Worm (Caenorhabditis elegans) whole organism, L1 larva: ENCODE data around the gene C34C12.7.
A peak's percentile ranks its signal among the peaks of the same experiment; 100 is the strongest.

ENCODE experiments used
- C16A3.4 ChIP-seq: fragments of 150-350 bp; optimal IDR thresholded peaks from 2 replicates; lab custom pipeline; 2014; ENCODE audit warnings: missing biosample characterization, missing genetic modification characterization
- aha-1 ChIP-seq: fragments of 150-350 bp; optimal IDR thresholded peaks from 2 replicates; lab custom pipeline; 2014; ENCODE audit warnings: missing biosample characterization, missing genetic modification characterization
- aly-2 ChIP-seq: fragments of 150-350 bp; optimal IDR thresholded peaks from 2 replicates; lab custom pipeline; 2014; ENCODE audit warnings: missing biosample characterization, missing genetic modification characterization
- ama-1 ChIP-seq: fragments of 150-350 bp; optimal IDR thresholded peaks from 2 replicates; lab custom pipeline; 2014
- ceh-63 ChIP-seq: fragments of 200-800 bp; sonication (Bioruptor generic); optimal IDR thresholded peaks from 2 replicates; lab custom pipeline; 2018; ENCODE audit warnings: mild to moderate bottlenecking, missing genetic modification characterization, missing compliant biosample characterization
- ceh-82 ChIP-seq, 3 experiments: fragments of 150-350 bp in 1 of 3; sonication (generic microtip) in 2 of 3; optimal IDR thresholded peaks; 2 replicates each; lab custom pipeline; 2014 to 2017; ENCODE audit warnings: missing biosample characterization in 3 of 3, missing genetic modification characterization in 3 of 3
- ceh-88 ChIP-seq: fragments of 200-800 bp; sonication (Bioruptor generic); IDR thresholded peaks from 2 replicates; pipeline ENCODE4 v1.3.6; 2022; ENCODE audit warnings: missing genetic modification characterization, missing compliant biosample characterization
- ceh-90 ChIP-seq: sonication (generic microtip); optimal IDR thresholded peaks from 2 replicates; lab custom pipeline; 2016; ENCODE audit warnings: missing genetic modification characterization, missing compliant biosample characterization
- ces-1 ChIP-seq: fragments of 150-350 bp; optimal IDR thresholded peaks from 2 replicates; lab custom pipeline; 2014; ENCODE audit warnings: missing biosample characterization, missing genetic modification reagents, missing genetic modification characterization
- dpl-1 ChIP-seq, 3 experiments: fragments of 150-350 bp in 2 of 3; sonication (generic microtip) in 1 of 3; optimal IDR thresholded peaks; 2 replicates each; lab custom pipeline; 2014 to 2017; ENCODE audit warnings: missing biosample characterization in 3 of 3, missing genetic modification characterization in 3 of 3, missing genetic modification reagents in 3 of 3
- dsc-1 ChIP-seq: sonication (generic microtip); optimal IDR thresholded peaks from 2 replicates; lab custom pipeline; 2016; ENCODE audit warnings: mild to moderate bottlenecking, missing genetic modification characterization, missing compliant biosample characterization
- efl-1 ChIP-seq, 4 experiments: fragments of 150-350 bp; optimal IDR thresholded peaks in 3 of 4; peaks in 1 of 4; 1 replicate in 1 of 4; 2 replicates in 3 of 4; lab custom pipeline; 2014; ENCODE audit warnings: missing biosample characterization in 2 of 4, missing genetic modification characterization in 2 of 4, missing genetic modification reagents in 2 of 4
- efl-3 ChIP-seq: fragments of 200-800 bp; sonication (Bioruptor generic); optimal IDR thresholded peaks from 2 replicates; lab custom pipeline; 2018; ENCODE audit warnings: mild to moderate bottlenecking, missing genetic modification characterization, missing compliant biosample characterization
- egl-13 ChIP-seq: sonication (generic microtip); optimal IDR thresholded peaks from 2 replicates; lab custom pipeline; 2016; ENCODE audit warnings: missing genotype, missing genetic modification reagents, missing genetic modification characterization, missing compliant biosample characterization
- elt-2 ChIP-seq: sonication (generic microtip); optimal IDR thresholded peaks from 2 replicates; lab custom pipeline; 2016; ENCODE audit warnings: missing genetic modification characterization, mild to moderate bottlenecking, inconsistent platforms, missing compliant biosample characterization, missing genetic modification reagents
- elt-3 ChIP-seq, 6 experiments: fragments of 150-350 bp in 1 of 6; sonication (generic microtip); optimal IDR thresholded peaks; 2 replicates each; lab custom pipeline; 2017 to 2018; ENCODE audit warnings: missing biosample characterization in 6 of 6, missing genetic modification characterization in 6 of 6, inconsistent platforms in 1 of 6
- fkh-10 ChIP-seq: sonication (generic microtip); optimal IDR thresholded peaks from 2 replicates; lab custom pipeline; 2017; ENCODE audit warnings: missing biosample characterization, missing genetic modification reagents, missing genetic modification characterization
- fkh-4 ChIP-seq: sonication (generic microtip); optimal IDR thresholded peaks from 2 replicates; lab custom pipeline; 2016; ENCODE audit warnings: missing compliant biosample characterization, missing genetic modification characterization, borderline replicate concordance
- fkh-8 ChIP-seq: sonication (generic microtip); optimal IDR thresholded peaks from 2 replicates; lab custom pipeline; 2016; ENCODE audit warnings: mild to moderate bottlenecking, missing genetic modification characterization, missing compliant biosample characterization
- hlh-17 ChIP-seq: fragments of 200-800 bp; sonication (Bioruptor generic); optimal IDR thresholded peaks from 2 replicates; lab custom pipeline; 2018; ENCODE audit warnings: missing genetic modification characterization, mild to moderate bottlenecking, missing compliant biosample characterization, moderate library complexity, borderline replicate concordance
- hpl-2 ChIP-seq: fragments of 150-350 bp; optimal IDR thresholded peaks from 2 replicates; lab custom pipeline; 2014; ENCODE audit warnings: missing biosample characterization, missing genetic modification reagents, missing genetic modification characterization
- jun-1 ChIP-seq: fragments of 150-350 bp; optimal IDR thresholded peaks from 2 replicates; lab custom pipeline; 2014; ENCODE audit warnings: missing biosample characterization, missing genetic modification reagents, missing genetic modification characterization
- lin-13 ChIP-seq: fragments of 150-350 bp; optimal IDR thresholded peaks from 2 replicates; lab custom pipeline; 2014; ENCODE audit warnings: missing biosample characterization, missing genetic modification reagents, missing genetic modification characterization
- lin-14 ChIP-seq: fragments of 200-800 bp; sonication (Bioruptor generic); optimal IDR thresholded peaks from 2 replicates; lab custom pipeline; 2018; ENCODE audit warnings: mild to moderate bottlenecking, missing genetic modification characterization, moderate library complexity, missing compliant biosample characterization
- lin-15B ChIP-seq: fragments of 150-350 bp; sonication (generic microtip); optimal IDR thresholded peaks from 3 replicates; lab custom pipeline; 2014; ENCODE audit warnings: missing biosample characterization, missing genetic modification characterization
- lin-35 ChIP-seq, 2 experiments: fragments of 150-350 bp; optimal IDR thresholded peaks; 2 replicates each; lab custom pipeline; 2014; ENCODE audit warnings: missing biosample characterization in 2 of 2, missing genetic modification characterization in 2 of 2, missing genetic modification reagents in 2 of 2
- mdl-1 ChIP-seq, 2 experiments: fragments of 150-350 bp; optimal IDR thresholded peaks; 2 replicates each; lab custom pipeline; 2014 to 2017; ENCODE audit warnings: missing biosample characterization in 2 of 2, missing genetic modification characterization in 2 of 2, inconsistent platforms in 1 of 2
- nhr-11 ChIP-seq: fragments of 150-350 bp; optimal IDR thresholded peaks from 2 replicates; lab custom pipeline; 2014; ENCODE audit warnings: missing biosample characterization, missing genetic modification characterization
- nhr-19 ChIP-seq: fragments of 200-800 bp; sonication (Bioruptor generic); conservative IDR thresholded peaks from 2 replicates; pipeline ENCODE4 v1.3.6; 2022; ENCODE audit warnings: missing genetic modification characterization, missing compliant biosample characterization
- nhr-28 ChIP-seq: fragments of 150-350 bp; optimal IDR thresholded peaks from 2 replicates; lab custom pipeline; 2014; ENCODE audit warnings: missing biosample characterization, missing genetic modification characterization
- nhr-71 ChIP-seq: sonication (generic microtip); optimal IDR thresholded peaks from 2 replicates; lab custom pipeline; 2016; ENCODE audit warnings: mild to moderate bottlenecking, missing genetic modification characterization, moderate library complexity, missing compliant biosample characterization
- nhr-76 ChIP-seq: sonication (generic microtip); optimal IDR thresholded peaks from 2 replicates; lab custom pipeline; 2017; ENCODE audit warnings: missing biosample characterization, missing genetic modification characterization
- nhr-77 ChIP-seq: fragments of 150-350 bp; optimal IDR thresholded peaks from 2 replicates; lab custom pipeline; 2014; ENCODE audit warnings: missing biosample characterization, missing genetic modification characterization
- nhr-85 ChIP-seq: sonication (generic microtip); peaks from one replicate; lab custom pipeline; 2016; ENCODE audit warnings: missing genetic modification characterization, inconsistent platforms, missing compliant biosample characterization
- nhr-90 ChIP-seq: sonication (generic microtip); optimal IDR thresholded peaks from 2 replicates; lab custom pipeline; 2016; ENCODE audit warnings: mild to moderate bottlenecking, missing genetic modification characterization, missing compliant biosample characterization; ENCODE audit not compliant: poor library complexity
- pag-3 ChIP-seq: sonication (generic microtip); optimal IDR thresholded peaks from 2 replicates; lab custom pipeline; 2017; ENCODE audit warnings: missing genetic modification characterization, mild to moderate bottlenecking, missing compliant biosample characterization, antibody characterized with exemption, borderline replicate concordance; ENCODE audit not compliant: insufficient read depth
- pax-3 ChIP-seq: fragments of 200-800 bp; sonication (Bioruptor generic); optimal IDR thresholded peaks from 2 replicates; lab custom pipeline; 2018; ENCODE audit warnings: mild to moderate bottlenecking, missing genetic modification characterization, moderate library complexity, missing compliant biosample characterization
- pqm-1 ChIP-seq: sonication (generic microtip); optimal IDR thresholded peaks from 3 replicates; lab custom pipeline; 2017; ENCODE audit warnings: missing biosample characterization, missing genetic modification characterization
- rnt-1 ChIP-seq: sonication (generic microtip); optimal IDR thresholded peaks from 2 replicates; lab custom pipeline; 2016; ENCODE audit warnings: mild to moderate bottlenecking, missing genetic modification characterization, moderate library complexity, missing compliant biosample characterization
- skn-1 ChIP-seq: fragments of 150-350 bp; optimal IDR thresholded peaks from 2 replicates; lab custom pipeline; 2014; ENCODE audit warnings: missing biosample characterization, missing genetic modification characterization
- snpc-4 ChIP-seq: fragments of 150-350 bp; optimal IDR thresholded peaks from 2 replicates; lab custom pipeline; 2014; ENCODE audit warnings: missing biosample characterization, missing genetic modification characterization
- sptf-1 ChIP-seq: fragments of 150-350 bp; optimal IDR thresholded peaks from 2 replicates; lab custom pipeline; 2014; ENCODE audit warnings: missing biosample characterization, missing genetic modification characterization
- tlp-1 ChIP-seq: fragments of 150-350 bp; optimal IDR thresholded peaks from 2 replicates; lab custom pipeline; 2014; ENCODE audit warnings: missing biosample characterization, missing genetic modification characterization
- unc-30 ChIP-seq: sonication (generic microtip); optimal IDR thresholded peaks from 2 replicates; lab custom pipeline; 2017; ENCODE audit warnings: missing biosample characterization, missing genetic modification characterization
- unc-86 ChIP-seq: sonication (generic microtip); optimal IDR thresholded peaks from 2 replicates; lab custom pipeline; 2016; ENCODE audit warnings: missing genetic modification characterization, missing compliant biosample characterization
- unc-98 ChIP-seq: fragments of 200-800 bp; sonication (Bioruptor generic); IDR thresholded peaks from 2 replicates; pipeline ENCODE4 v1.3.6; 2022; ENCODE audit warnings: missing genetic modification characterization, missing compliant biosample characterization
- vab-15 ChIP-seq: sonication (generic microtip); optimal IDR thresholded peaks from 2 replicates; lab custom pipeline; 2017; ENCODE audit warnings: missing genotype, mild to moderate bottlenecking, missing genetic modification characterization, missing compliant biosample characterization
- zag-1 ChIP-seq: fragments of 150-350 bp; optimal IDR thresholded peaks from 2 replicates; lab custom pipeline; 2014; ENCODE audit warnings: missing biosample characterization, missing genetic modification characterization
- ztf-11 ChIP-seq, 2 experiments: sonication (generic microtip); optimal IDR thresholded peaks; 2 replicates each; lab custom pipeline; 2016 to 2017; ENCODE audit warnings: missing genetic modification characterization in 2 of 2, missing biosample characterization in 1 of 2, missing compliant biosample characterization in 1 of 2

Gene C34C12.7

DNA sequence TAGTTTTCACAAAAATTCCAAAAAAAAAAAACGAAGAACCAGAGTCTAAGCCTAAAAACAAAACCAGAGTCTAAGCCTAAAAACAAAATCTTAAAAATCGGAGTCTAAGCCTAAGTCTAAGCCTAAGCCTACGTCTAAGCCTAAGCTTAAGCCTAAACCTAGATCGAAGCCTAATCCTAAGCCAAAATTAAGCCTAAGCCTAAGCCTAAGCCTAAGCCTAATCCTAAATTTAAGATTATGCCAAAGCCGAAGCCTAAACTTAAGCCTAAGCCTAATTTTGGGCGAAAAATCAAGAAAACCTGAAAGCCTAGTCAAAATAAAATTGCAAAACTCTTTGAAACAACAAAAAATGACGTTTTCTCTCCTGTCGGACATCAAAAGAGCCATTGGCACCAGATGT, 10.8 kb downstream of the C34C12.7 start:
- TF ChIP-seq lin-13 (GFP tag; lab: Kevin White, UChicago) (no peak), ceh-82 (tag; optimal IDR thresholded peaks at IDR 0.05; lab: Kevin White, UChicago) (no peak), fkh-10 (GFP tag; lab: Kevin White, UChicago) (no peak), hpl-2 (GFP tag; lab: Kevin White, UChicago) (no peak), nhr-77 (no peak), snpc-4 (no peak), vab-15 (tag; lab: Kevin White, UChicago) (no peak), ztf-11 (tag; optimal IDR thresholded peaks at IDR 0.05; lab: Kevin White, UChicago) (no peak), ama-1 (lab: Kevin White, UChicago) (no peak), hlh-17 (GFP tag; lab: Kevin White, UChicago) (no peak), ces-1 (GFP tag; lab: Kevin White, UChicago) (no peak), elt-2 (tag; lab: Kevin White, UChicago) (no peak), pax-3 (no peak), egl-13 (tag; lab: Kevin White, UChicago) (no peak), ceh-90 (no peak), pqm-1 (tag; lab: Kevin White, UChicago) (no peak), dsc-1 (tag; lab: Kevin White, UChicago) (no peak), pag-3 (tag; lab: Kevin White, UChicago) (no peak), mdl-1 (tag; optimal IDR thresholded peaks at IDR 0.05; lab: Kevin White, UChicago) (no peak), sptf-1 (tag; lab: Kevin White, UChicago) (no peak)

DNA sequence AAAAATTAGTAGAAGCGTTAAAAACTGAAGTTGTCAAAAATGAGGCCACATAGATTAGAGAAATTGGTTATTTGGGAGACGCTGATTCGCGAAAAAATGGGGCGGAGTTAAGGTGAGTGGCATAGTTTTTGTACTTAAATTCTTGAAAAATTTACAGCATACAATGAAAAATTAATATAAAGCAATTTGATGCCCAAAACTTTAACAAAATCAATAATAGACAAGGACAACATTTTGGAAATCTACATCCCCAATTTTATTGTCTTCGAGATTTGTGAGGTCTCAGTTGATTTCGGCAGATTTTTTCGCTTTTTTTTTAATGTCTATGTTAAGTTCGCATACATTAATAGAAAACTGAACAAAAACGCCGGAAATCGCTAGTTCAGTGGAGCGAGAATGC, 11.9 kb downstream of the C34C12.7 start:
- TF ChIP-seq vab-15 (tag; lab: Kevin White, UChicago) (peak; percentile 11), lin-15B (tag; lab: Kevin White, UChicago) (no peak), elt-2 (tag; lab: Kevin White, UChicago) (peak; percentile 21), elt-3 (tag; optimal IDR thresholded peaks at IDR 0.05; lab: Kevin White, UChicago) (no peak), skn-1 (tag; lab: Kevin White, UChicago) (no peak), nhr-19 (GFP tag; lab: Robert Waterston, UW) (peak; percentile 47), nhr-28 (no peak), unc-30 (no peak), dsc-1 (tag; lab: Kevin White, UChicago) (peak; percentile 59), fkh-10 (GFP tag; lab: Kevin White, UChicago) (no peak), ama-1 (lab: Kevin White, UChicago) (no peak), lin-14 (GFP tag; lab: Kevin White, UChicago) (peak; percentile 41), ceh-63 (GFP tag; lab: Kevin White, UChicago) (peak; percentile 82), tlp-1 (no peak), nhr-85 (tag; lab: Kevin White, UChicago) (peak; percentile 82), efl-3 (GFP tag; lab: Kevin White, UChicago) (peak; percentile 22), jun-1 (no peak), rnt-1 (tag; lab: Kevin White, UChicago) (peak; percentile 24), nhr-90 (tag; lab: Kevin White, UChicago) (peak; percentile 86), aly-2 (tag; lab: Kevin White, UChicago) (peak; percentile 1), C16A3.4 (tag; lab: Kevin White, UChicago) (no peak), nhr-11 (tag; lab: Kevin White, UChicago) (no peak), efl-1 (optimal IDR thresholded peaks at IDR 0.05; lab: Kevin White, UChicago) (peak; percentile 14 to 23), efl-1 (GFP tag; optimal IDR thresholded peaks at IDR 0.05 in 1 of 2; lab: Kevin White, UChicago) (peak; percentile 14 to 91), nhr-71 (tag; lab: Kevin White, UChicago) (peak; percentile 69), fkh-8 (peak; percentile 75), sptf-1 (tag; lab: Kevin White, UChicago) (no peak), egl-13 (tag; lab: Kevin White, UChicago) (peak; percentile 65), ceh-90 (peak; percentile 81), dpl-1 (GFP tag; optimal IDR thresholded peaks at IDR 0.05; lab: Kevin White, UChicago) (no peak), hpl-2 (GFP tag; lab: Kevin White, UChicago) (no peak), nhr-76 (tag; lab: Kevin White, UChicago) (no peak), fkh-4 (tag; lab: Kevin White, UChicago) (peak; percentile 78), pax-3 (peak; percentile 96), zag-1 (tag; lab: Kevin White, UChicago) (no peak), unc-98 (GFP tag; lab: Robert Waterston, UW) (peak; percentile 99), ztf-11 (tag; optimal IDR thresholded peaks at IDR 0.05; lab: Kevin White, UChicago) (peak in 1 of 2 experiments; percentile 86), aha-1 (no peak), ceh-88 (peak; percentile 65; the same call in 1 of the 2 replicates), lin-35 (GFP tag; optimal IDR thresholded peaks at IDR 0.05; lab: Kevin White, UChicago) (peak in 1 of 2 experiments; percentile 11), ceh-82 (tag; optimal IDR thresholded peaks at IDR 0.05; lab: Kevin White, UChicago) (no peak), unc-86 (tag; lab: Kevin White, UChicago) (peak; percentile 54)
